Worm (Caenorhabditis elegans): ENCODE measurements around the gene cnt-1.

The cnt-1 gene

ce11 chrII:12052136-12052535 is 36.5 kb downstream of the cnt-1 start:
- TF ChIP-seq hmg-20 (GFP tag; IDR thresholded peaks at IDR 0.05) = no peak
- no peak for TF ChIP-seq F23B12.7 (tag; optimal IDR thresholded peaks at IDR 0.05; ENCODE audit: insufficient read depth)
- no peak for TF ChIP-seq B0035.1 (tag; optimal IDR thresholded peaks at IDR 0.05)
- no peak for TF ChIP-seq F49E8.2 (tag; optimal IDR thresholded peaks at IDR 0.05; ENCODE audit: insufficient read depth)
- TF ChIP-seq efl-1 (GFP tag; optimal IDR thresholded peaks at IDR 0.05) = no peak
- TF ChIP-seq pha-4 (tag; optimal IDR thresholded peaks at IDR 0.05) = no peak
- no peak for TF ChIP-seq unc-130 (GFP tag; optimal IDR thresholded peaks at IDR 0.05)
- TF ChIP-seq lsl-1 (GFP tag; optimal IDR thresholded peaks at IDR 0.05) = no peak
- TF ChIP-seq T07F8.4 (tag; optimal IDR thresholded peaks at IDR 0.05) = no peak
- TF ChIP-seq ztf-26 (tag; optimal IDR thresholded peaks at IDR 0.05) = no peak
- TF ChIP-seq ceh-27 (GFP tag; optimal IDR thresholded peaks at IDR 0.05) = no peak
- no peak for TF ChIP-seq let-607 (tag; optimal IDR thresholded peaks at IDR 0.05)
- no peak for TF ChIP-seq madf-6 (GFP tag; IDR thresholded peaks at IDR 0.05)
- no peak for TF ChIP-seq ztf-28 (GFP tag; IDR thresholded peaks at IDR 0.05)
- TF ChIP-seq lin-26 (GFP tag; IDR thresholded peaks at IDR 0.05) = no peak
- TF ChIP-seq snpc-4 (GFP tag; optimal IDR thresholded peaks at IDR 0.05) = no peak
- TF ChIP-seq snpc-4 (tag; optimal IDR thresholded peaks at IDR 0.05) = no peak
- no peak for TF ChIP-seq ceh-100 (GFP tag; IDR thresholded peaks at IDR 0.05)
- no peak for TF ChIP-seq rcor-1 (GFP tag; IDR thresholded peaks at IDR 0.05)
- TF ChIP-seq nhr-90 (tag; optimal IDR thresholded peaks at IDR 0.05) = no peak
- no peak for TF ChIP-seq lir-1 (GFP tag; conservative IDR thresholded peaks at IDR 0.05)
- no peak for TF ChIP-seq snpc-3.4 (tag; optimal IDR thresholded peaks at IDR 0.05)
- TF ChIP-seq lag-1 (GFP tag; IDR thresholded peaks at IDR 0.05) = no peak
- no peak for TF ChIP-seq ztf-25 (GFP tag; IDR thresholded peaks at IDR 0.05)
- TF ChIP-seq repo-1 (tag; optimal IDR thresholded peaks at IDR 0.05) = no peak
- no peak for TF ChIP-seq ekl-4 (GFP tag; IDR thresholded peaks at IDR 0.05)
- TF ChIP-seq zfh-2 (GFP tag; conservative IDR thresholded peaks at IDR 0.05) = no peak
- no peak for TF ChIP-seq K12H6.12 (tag; optimal IDR thresholded peaks at IDR 0.05)
- TF ChIP-seq Y67H2A.10 (GFP tag; conservative IDR thresholded peaks at IDR 0.05) = no peak
- TF ChIP-seq F10E7.11 (tag; optimal IDR thresholded peaks at IDR 0.05) = no peak
- peak; percentile 17 for TF ChIP-seq lin-54 (GFP tag; optimal IDR thresholded peaks at IDR 0.05)
- no peak for TF ChIP-seq F37B4.10 (GFP tag; IDR thresholded peaks at IDR 0.05)
- 0 out of 2 replicates have a peak, but pooled peaks have one; percentile 17 for TF ChIP-seq egl-44 (GFP tag; IDR thresholded peaks at IDR 0.05)
- no peak for TF ChIP-seq cebp-1 (GFP tag; IDR thresholded peaks at IDR 0.05)
- TF ChIP-seq cebp-1 (tag; optimal IDR thresholded peaks at IDR 0.05) = peak; percentile 5
- no peak for TF ChIP-seq ztf-18 (tag; optimal IDR thresholded peaks at IDR 0.05)
- TF ChIP-seq nfyb-1 (GFP tag; IDR thresholded peaks at IDR 0.05) = peak; percentile 64; the same call in 1 of the 2 replicates
- TF ChIP-seq ceh-91 (GFP tag; IDR thresholded peaks at IDR 0.05) = no peak
- no peak for TF ChIP-seq ztf-3 (GFP tag; optimal IDR thresholded peaks at IDR 0.05)
- no peak for TF ChIP-seq C17E4.6 (GFP tag; IDR thresholded peaks at IDR 0.05)
- peak; percentile 39; the same call in 1 of the 2 replicates for TF ChIP-seq dox-1 (GFP tag; IDR thresholded peaks at IDR 0.05)
- TF ChIP-seq lin-35 (GFP tag; optimal IDR thresholded peaks at IDR 0.05) = no peak
- no peak for TF ChIP-seq hmg-1.2 (GFP tag; IDR thresholded peaks at IDR 0.05)
- TF ChIP-seq nhr-80 (tag; optimal IDR thresholded peaks at IDR 0.05) = peak; percentile 62
- 0 out of 2 replicates have a peak, but pooled peaks have one; percentile 43 for TF ChIP-seq let-526 (GFP tag; IDR thresholded peaks at IDR 0.05)
- no peak for TF ChIP-seq die-1 (tag; optimal IDR thresholded peaks at IDR 0.05)
- TF ChIP-seq nhr-179 (tag; optimal IDR thresholded peaks at IDR 0.05) = no peak
- TF ChIP-seq ztf-22 (GFP tag; optimal IDR thresholded peaks at IDR 0.05) = peak; percentile 58
- TF ChIP-seq tbp1 (GFP tag; optimal IDR thresholded peaks at IDR 0.05) = peak; percentile 20

Data from whole organism, young adult.